Worm (Caenorhabditis elegans) whole organism, mixed stage, embryonic: ENCODE measurements around the gene W01H2.2.
A peak's percentile ranks its signal among the peaks of the same experiment; 100 is the strongest.

ENCODE experiments used
- M03D4.4 ChIP-seq: sonication (generic microtip); optimal IDR thresholded peaks from 2 replicates; lab custom pipeline; 2017; ENCODE audit warnings: mild to moderate bottlenecking, missing genetic modification characterization, missing compliant biosample characterization
- bed-3 ChIP-seq: fragments of 200-800 bp; sonication (Bioruptor generic); optimal IDR thresholded peaks from 3 replicates; lab custom pipeline; 2018; ENCODE audit warnings: mild to moderate bottlenecking, missing genetic modification characterization, moderate library complexity, missing compliant biosample characterization
- blmp-1 ChIP-seq: fragments of 150-350 bp; optimal IDR thresholded peaks from 2 replicates; lab custom pipeline; 2014; ENCODE audit warnings: missing biosample characterization, missing genetic modification characterization
- ceh-39 ChIP-seq: fragments of 150-350 bp; optimal IDR thresholded peaks from 2 replicates; lab custom pipeline; 2014; ENCODE audit warnings: missing biosample characterization, missing genetic modification characterization
- ceh-43 ChIP-seq: fragments of 200-800 bp; sonication (Bioruptor generic); optimal IDR thresholded peaks from 2 replicates; lab custom pipeline; 2018; ENCODE audit warnings: mild to moderate bottlenecking, missing genetic modification characterization, moderate library complexity, missing compliant biosample characterization
- ces-1 ChIP-seq: fragments of 150-350 bp; optimal IDR thresholded peaks from 2 replicates; lab custom pipeline; 2014; ENCODE audit warnings: missing biosample characterization, missing genetic modification reagents, missing genetic modification characterization
- cnd-1 ChIP-seq: fragments of 200-800 bp; sonication (Bioruptor generic); optimal IDR thresholded peaks from 2 replicates; lab custom pipeline; 2018; ENCODE audit warnings: mild to moderate bottlenecking, missing genetic modification characterization, missing compliant biosample characterization
- drap-1 ChIP-seq: fragments of 200-800 bp; sonication (Bioruptor generic); optimal IDR thresholded peaks from 3 replicates; lab custom pipeline; 2018; ENCODE audit warnings: mild to moderate bottlenecking, missing genetic modification characterization, missing compliant biosample characterization
- elt-1 ChIP-seq: sonication (generic microtip); optimal IDR thresholded peaks from 2 replicates; lab custom pipeline; 2017; ENCODE audit warnings: missing genetic modification characterization, mild to moderate bottlenecking, missing compliant biosample characterization, antibody characterized with exemption, moderate library complexity, borderline replicate concordance; ENCODE audit not compliant: insufficient read depth
- elt-3 ChIP-seq: fragments of 150-350 bp; optimal IDR thresholded peaks from 2 replicates; lab custom pipeline; 2014; ENCODE audit warnings: missing biosample characterization, missing genetic modification characterization
- flh-1 ChIP-seq: fragments of 200-800 bp; sonication (Bioruptor generic); optimal IDR thresholded peaks from 2 replicates; lab custom pipeline; 2018; ENCODE audit warnings: mild to moderate bottlenecking, missing genetic modification characterization, moderate library complexity, missing compliant biosample characterization
- ham-2 ChIP-seq: fragments of 200-800 bp; sonication (Bioruptor generic); optimal IDR thresholded peaks from 2 replicates; lab custom pipeline; 2018; ENCODE audit warnings: mild to moderate bottlenecking, missing genetic modification characterization, missing compliant biosample characterization
- hlh-1 ChIP-seq: fragments of 150-350 bp; optimal IDR thresholded peaks from 2 replicates; lab custom pipeline; 2014; ENCODE audit warnings: missing biosample characterization, missing genetic modification reagents, missing genetic modification characterization
- lin-13 ChIP-seq: fragments of 150-350 bp; optimal IDR thresholded peaks from 2 replicates; lab custom pipeline; 2014; ENCODE audit warnings: missing biosample characterization, missing genetic modification characterization
- lin-32 ChIP-seq: fragments of 200-800 bp; sonication (Bioruptor generic); optimal IDR thresholded peaks from 2 replicates; lab custom pipeline; 2018; ENCODE audit warnings: mild to moderate bottlenecking, missing genetic modification characterization, missing compliant biosample characterization
- lsy-2 ChIP-seq: fragments of 150-350 bp; optimal IDR thresholded peaks from 2 replicates; lab custom pipeline; 2014; ENCODE audit warnings: missing biosample characterization, missing genetic modification characterization
- mab-5 ChIP-seq: fragments of 150-350 bp; optimal IDR thresholded peaks from 2 replicates; lab custom pipeline; 2014; ENCODE audit warnings: missing biosample characterization, missing genetic modification characterization
- mep-1 ChIP-seq: fragments of 150-350 bp; optimal IDR thresholded peaks from 2 replicates; lab custom pipeline; 2017; ENCODE audit warnings: missing biosample characterization, missing genetic modification reagents, missing genetic modification characterization, inconsistent platforms
- mls-2 ChIP-seq: sonication (generic microtip); optimal IDR thresholded peaks from 2 replicates; lab custom pipeline; 2016; ENCODE audit warnings: mild to moderate bottlenecking, missing genetic modification characterization, moderate library complexity, missing compliant biosample characterization
- nhr-2 ChIP-seq: fragments of 150-350 bp; optimal IDR thresholded peaks from 2 replicates; lab custom pipeline; 2014; ENCODE audit warnings: missing biosample characterization, missing genetic modification characterization
- nhr-237 ChIP-seq: fragments of 150-350 bp; optimal IDR thresholded peaks from 2 replicates; lab custom pipeline; 2014; ENCODE audit warnings: missing biosample characterization, missing genetic modification characterization
- nhr-28 ChIP-seq: fragments of 150-350 bp; optimal IDR thresholded peaks from 2 replicates; lab custom pipeline; 2014; ENCODE audit warnings: missing biosample characterization, missing genetic modification characterization
- nhr-76 ChIP-seq: sonication (generic microtip); optimal IDR thresholded peaks from 2 replicates; lab custom pipeline; 2017; ENCODE audit warnings: missing biosample characterization, missing genetic modification characterization
- pha-4 ChIP-seq: fragments of 150-350 bp; optimal IDR thresholded peaks from 2 replicates; lab custom pipeline; 2018; ENCODE audit warnings: missing biosample characterization, missing genetic modification reagents, missing genetic modification characterization
- sem-2 ChIP-seq: fragments of 200-800 bp; sonication (Bioruptor generic); optimal IDR thresholded peaks from 2 replicates; lab custom pipeline; 2018; ENCODE audit warnings: mild to moderate bottlenecking, missing genetic modification characterization, missing compliant biosample characterization
- snpc-4 ChIP-seq: fragments of 150-350 bp; optimal IDR thresholded peaks from 2 replicates; lab custom pipeline; 2014; ENCODE audit warnings: missing biosample characterization, missing genetic modification characterization
- sptf-1 ChIP-seq: sonication (generic microtip); optimal IDR thresholded peaks from 2 replicates; lab custom pipeline; 2017; ENCODE audit warnings: mild to moderate bottlenecking, missing genetic modification characterization, moderate library complexity, missing compliant biosample characterization
- tbx-8 ChIP-seq: fragments of 200-800 bp; sonication (Bioruptor generic); optimal IDR thresholded peaks from 2 replicates; lab custom pipeline; 2018; ENCODE audit warnings: mild to moderate bottlenecking, missing genetic modification characterization, moderate library complexity, missing compliant biosample characterization
- unc-120 ChIP-seq: sonication (generic microtip); optimal IDR thresholded peaks from 2 replicates; lab custom pipeline; 2017; ENCODE audit warnings: missing genetic modification characterization, missing compliant biosample characterization; ENCODE audit not compliant: poor library complexity, severe bottlenecking
- unc-39 ChIP-seq: fragments of 150-350 bp; optimal IDR thresholded peaks from 2 replicates; lab custom pipeline; 2014; ENCODE audit warnings: missing biosample characterization, missing genetic modification characterization
- unc-62 ChIP-seq: fragments of 150-350 bp; optimal IDR thresholded peaks from 2 replicates; lab custom pipeline; 2014; ENCODE audit warnings: missing biosample characterization, missing genetic modification reagents, missing genetic modification characterization
- zip-8 ChIP-seq: fragments of 150-350 bp; optimal IDR thresholded peaks from 2 replicates; lab custom pipeline; 2014; ENCODE audit warnings: missing biosample characterization, missing genetic modification characterization
- ztf-11 ChIP-seq: fragments of 150-350 bp; optimal IDR thresholded peaks from 2 replicates; lab custom pipeline; 2014; ENCODE audit warnings: missing biosample characterization, missing genetic modification characterization

Gene W01H2.2

ce11 chrX:4218174-4218573 is at the start of gene W01H2.2:
Gene W01H2.2 (minus strand): TSS chrX:4218458.
- TF ChIP-seq M03D4.4 (tag; lab: Kevin White, UChicago), result no peak
- TF ChIP-seq snpc-4 (tag; lab: Kevin White, UChicago), result no peak
- TF ChIP-seq zip-8 (tag; lab: Kevin White, UChicago), result no peak
- TF ChIP-seq blmp-1 (tag; lab: Kevin White, UChicago), result no peak
- TF ChIP-seq cnd-1, result no peak
- no peak for TF ChIP-seq elt-3
- no peak for TF ChIP-seq sem-2 (GFP tag; lab: Kevin White, UChicago)
- TF ChIP-seq mab-5 (tag; lab: Kevin White, UChicago), result no peak
- no peak for TF ChIP-seq bed-3 (GFP tag; lab: Kevin White, UChicago)
- no peak for TF ChIP-seq flh-1 (GFP tag; lab: Kevin White, UChicago)
- TF ChIP-seq unc-62, result no peak
- no peak for TF ChIP-seq elt-1 (tag; lab: Kevin White, UChicago)
- no peak for TF ChIP-seq unc-120 (tag; lab: Kevin White, UChicago)
- TF ChIP-seq lin-32, result no peak
- no peak for TF ChIP-seq sptf-1 (tag; lab: Kevin White, UChicago)
- TF ChIP-seq ceh-43 (GFP tag; lab: Kevin White, UChicago), result no peak
- TF ChIP-seq lsy-2 (tag; lab: Kevin White, UChicago), result no peak
- TF ChIP-seq ceh-39, result no peak
- TF ChIP-seq unc-39, result no peak

- TF ChIP-seq bed-3 (GFP tag; lab: Kevin White, UChicago) (no peak), mab-5 (tag; lab: Kevin White, UChicago) (peak; percentile 72), hlh-1 (tag; lab: Kevin White, UChicago) (peak; percentile 64), unc-62 (peak; percentile 75), sem-2 (GFP tag; lab: Kevin White, UChicago) (no peak)
Measured at ce11 chrX:4266178-4266931, 48.1 kb upstream of the W01H2.2 start.

ce11 chrX:4265283-4265907 is 47.1 kb upstream of the W01H2.2 start, which contains the start of gene coel-1:
Gene coel-1 (plus strand): TSS chrX:4265663.
- TF ChIP-seq unc-62, result peak; percentile 67
- TF ChIP-seq ces-1 (GFP tag; lab: Kevin White, UChicago), result peak; percentile 71
- TF ChIP-seq mep-1, result no peak
- no peak for TF ChIP-seq lin-32
- no peak for TF ChIP-seq nhr-76
- TF ChIP-seq mls-2, result peak; percentile 28
- TF ChIP-seq unc-120 (tag; lab: Kevin White, UChicago), result peak; percentile 65
- peak; percentile 8 for TF ChIP-seq cnd-1
- TF ChIP-seq lin-13 (tag; lab: Kevin White, UChicago), result no peak
- no peak for TF ChIP-seq pha-4
- TF ChIP-seq elt-1 (tag; lab: Kevin White, UChicago), result no peak
- peak; percentile 3 for TF ChIP-seq sem-2 (GFP tag; lab: Kevin White, UChicago)
- TF ChIP-seq drap-1 (GFP tag; lab: Kevin White, UChicago), result peak; percentile 16
- TF ChIP-seq blmp-1 (tag; lab: Kevin White, UChicago), result peak; percentile 20
- no peak for TF ChIP-seq tbx-8 (GFP tag; lab: Kevin White, UChicago)
- TF ChIP-seq nhr-237 (tag; lab: Kevin White, UChicago), result no peak
- TF ChIP-seq mab-5 (tag; lab: Kevin White, UChicago), result no peak
- TF ChIP-seq nhr-28 (tag; lab: Kevin White, UChicago), result no peak
- TF ChIP-seq M03D4.4 (tag; lab: Kevin White, UChicago), result no peak
- no peak for TF ChIP-seq ceh-39
- TF ChIP-seq sptf-1 (tag; lab: Kevin White, UChicago), result peak; percentile 31
- no peak for TF ChIP-seq bed-3 (GFP tag; lab: Kevin White, UChicago)
- no peak for TF ChIP-seq unc-39
- TF ChIP-seq ztf-11, result no peak
- TF ChIP-seq elt-3, result no peak
- peak; percentile 72 for TF ChIP-seq hlh-1 (tag; lab: Kevin White, UChicago)
- TF ChIP-seq zip-8 (tag; lab: Kevin White, UChicago), result no peak
- TF ChIP-seq nhr-2 (tag; lab: Kevin White, UChicago), result no peak
- TF ChIP-seq ham-2 (GFP tag; lab: Kevin White, UChicago), result peak; percentile 86
- no peak for TF ChIP-seq flh-1 (GFP tag; lab: Kevin White, UChicago)
- peak; percentile 36 for TF ChIP-seq lsy-2 (tag; lab: Kevin White, UChicago)
